Fruit fly (Drosophila melanogaster) whole organism, adult: ENCODE measurements around the gene Ho.
A peak's percentile ranks its signal among the peaks of the same experiment; 100 is the strongest.

Experiments used
- CG7045 ChIP-seq: fragments of 200-800 bp; sonication (Bioruptor generic); optimal IDR thresholded peaks from 2 replicates; lab custom pipeline; 2017; ENCODE audit warnings: missing biosample characterization, mild to moderate bottlenecking, missing genetic modification characterization
- CG7101 ChIP-seq: fragments of 200-800 bp; sonication (Bioruptor generic); optimal IDR thresholded peaks from 2 replicates; lab custom pipeline; 2018; ENCODE audit warnings: missing biosample characterization, mild to moderate bottlenecking, missing genetic modification characterization, moderate library complexity
- cic ChIP-seq: fragments of 200-800 bp; sonication (Bioruptor generic); optimal IDR thresholded peaks from 2 replicates; lab custom pipeline; 2017; ENCODE audit warnings: missing biosample characterization, mild to moderate bottlenecking, missing genetic modification characterization, moderate library complexity
- cnc ChIP-seq, 2 experiments: fragments of >200 bp; optimal IDR thresholded peaks; 2 replicates each; lab custom pipeline; 2017
- ovo ChIP-seq: fragments of 200-800 bp; sonication (Bioruptor generic); optimal IDR thresholded peaks from 2 replicates; lab custom pipeline; 2016; ENCODE audit warnings: missing biosample characterization, missing genetic modification characterization

DNA sequence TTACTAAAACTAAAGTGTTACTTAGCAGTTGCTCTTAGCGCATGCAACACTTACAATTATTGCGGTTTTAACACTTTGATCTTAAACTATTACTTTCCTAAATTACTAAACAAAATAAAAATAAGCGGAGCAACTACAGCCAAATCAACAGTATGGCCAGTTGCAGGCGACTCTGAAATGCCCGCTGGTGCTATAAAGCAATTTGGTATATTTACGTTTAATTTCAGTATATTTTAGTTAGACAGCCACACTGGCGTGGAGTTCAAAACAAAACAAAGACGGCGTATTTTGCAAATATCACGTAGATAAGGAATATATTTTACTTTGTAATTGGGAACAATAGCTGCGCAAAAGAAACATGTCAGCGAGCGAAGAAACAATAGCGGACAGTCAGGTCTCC lies at the start of gene Ho, which contains the start of gene Taf12:
- TF ChIP-seq CG7045 (GFP tag; lab: Kevin White, UChicago) (no peak), cnc (optimal IDR thresholded peaks at IDR 0.05; lab: Kevin White, UChicago) (no peak), CG7101 (tag; lab: Kevin White, UChicago) (peak; percentile 21), ovo (GFP tag; lab: Kevin White, UChicago) (no peak), cic (GFP tag; lab: Kevin White, UChicago) (peak; percentile 32)
